Worm (Caenorhabditis elegans) whole organism, early embryonic: ENCODE results near the gene unc-52.
A peak's percentile ranks its signal among the peaks of the same experiment; 100 is the strongest.
"Not testable (repeated sequence)": the region's sequence is repeated elsewhere in the genome, so short reads cannot be mapped to it uniquely, and the experiment has no call there.

Source experiments
- F13C5.2 ChIP-seq: sonication (generic microtip); optimal IDR thresholded peaks from 2 replicates; lab custom pipeline; 2017; ENCODE audit warnings: mild to moderate bottlenecking, missing genetic modification characterization, inconsistent platforms, missing compliant biosample characterization
- aly-1 ChIP-seq: sonication (generic microtip); optimal IDR thresholded peaks from 2 replicates; lab custom pipeline; 2016; ENCODE audit warnings: missing genetic modification characterization, missing compliant biosample characterization
- ama-1 ChIP-seq: fragments of 150-350 bp; optimal IDR thresholded peaks from 2 replicates; lab custom pipeline; 2014
- ceh-13 ChIP-seq: fragments of 200-800 bp; sonication (Bioruptor generic); optimal IDR thresholded peaks from 2 replicates; lab custom pipeline; 2018; ENCODE audit warnings: mild to moderate bottlenecking, missing genetic modification characterization, missing compliant biosample characterization
- ets-7 ChIP-seq: sonication (generic microtip); optimal IDR thresholded peaks from 2 replicates; lab custom pipeline; 2016; ENCODE audit warnings: missing genotype, missing genetic modification characterization, missing compliant biosample characterization
- flt-1 ChIP-seq: fragments of 200-800 bp; sonication (Bioruptor generic); IDR thresholded peaks from 2 replicates; pipeline ENCODE4 v1.3.6; 2022; ENCODE audit warnings: missing genetic modification characterization, missing compliant biosample characterization
- hmbx-1 ChIP-seq: sonication (generic microtip); optimal IDR thresholded peaks from 2 replicates; lab custom pipeline; 2016; ENCODE audit warnings: mild to moderate bottlenecking, missing genetic modification characterization, missing compliant biosample characterization
- hmg-4 ChIP-seq: fragments of 200-800 bp; sonication (Bioruptor generic); optimal IDR thresholded peaks from 2 replicates; lab custom pipeline; 2018; ENCODE audit warnings: mild to moderate bottlenecking, missing genetic modification characterization, missing compliant biosample characterization
- hnd-1 ChIP-seq: sonication (generic microtip); optimal IDR thresholded peaks from 2 replicates; lab custom pipeline; 2016; ENCODE audit warnings: missing genetic modification characterization, missing compliant biosample characterization
- pes-1 ChIP-seq: fragments of 200-800 bp; sonication (Bioruptor generic); IDR thresholded peaks from 2 replicates; pipeline ENCODE4 v1.3.6; 2022; ENCODE audit warnings: missing genetic modification reagents, missing genetic modification characterization, missing compliant biosample characterization
- tbx-37 ChIP-seq: fragments of 200-800 bp; sonication (Bioruptor generic); conservative IDR thresholded peaks from 2 replicates; pipeline ENCODE4 v1.3.6; 2022; ENCODE audit warnings: missing genetic modification reagents, missing genetic modification characterization, missing compliant biosample characterization
- tra-4 ChIP-seq: sonication (generic microtip); optimal IDR thresholded peaks from 2 replicates; lab custom pipeline; 2017; ENCODE audit warnings: missing genetic modification characterization, missing compliant biosample characterization

DNA sequence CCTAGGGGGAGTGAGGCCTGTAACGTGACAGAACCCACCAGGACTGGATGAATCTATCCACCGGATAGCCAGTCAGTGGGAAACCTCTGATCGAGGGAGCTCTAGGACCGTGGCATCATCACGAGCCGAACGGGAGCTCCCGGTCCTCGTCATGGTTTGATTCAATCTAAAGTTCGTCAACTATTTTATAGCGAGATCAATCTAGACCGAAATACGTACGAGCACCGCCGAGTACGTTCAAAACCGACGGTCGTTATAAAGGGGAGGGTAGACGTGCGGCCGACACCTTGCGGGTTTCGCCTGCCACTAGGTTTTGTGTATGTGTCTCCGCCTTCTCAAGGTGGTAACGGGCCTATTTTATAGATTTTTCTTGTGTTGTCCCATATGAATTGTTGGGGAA, 42.9 kb downstream of the unc-52 start:
- TF ChIP-seq ama-1; ets-7 (tag; lab: Kevin White, UChicago); aly-1 (tag; lab: Kevin White, UChicago); hmbx-1 (tag; lab: Kevin White, UChicago); hnd-1 (tag; lab: Kevin White, UChicago); ceh-13 (GFP tag; lab: Kevin White, UChicago); tra-4 (tag; lab: Kevin White, UChicago); F13C5.2 (tag; lab: Kevin White, UChicago); tbx-37: not testable (repeated sequence)
- TF ChIP-seq flt-1 (GFP tag; lab: Robert Waterston, UW) = peak; percentile 39; the same call in 1 of the 2 replicates
- peak; percentile 29 for TF ChIP-seq hmg-4 (GFP tag; lab: Kevin White, UChicago)
- peak; percentile 70 for TF ChIP-seq pes-1 (GFP tag; lab: Robert Waterston, UW)
